Fruit fly (Drosophila melanogaster) Kc167 (cell line): ENCODE results near the gene Setx.

Experiments
- Myc ChIP-seq: fragments of >200 bp; optimal IDR thresholded peaks from 2 replicates; lab custom pipeline; 2017; ENCODE audit warnings: missing external identifiers
- Sin3A ChIP-seq: fragments of >200 bp; optimal IDR thresholded peaks from 2 replicates; lab custom pipeline; 2018; ENCODE audit warnings: missing external identifiers
- h ChIP-seq: fragments of >200 bp; optimal IDR thresholded peaks from 3 replicates; lab custom pipeline; 2018; ENCODE audit warnings: missing external identifiers
- insv ChIP-seq: fragments of >200 bp; optimal IDR thresholded peaks from 3 replicates; lab custom pipeline; 2018; ENCODE audit warnings: missing external identifiers
- psq ChIP-seq: fragments of >200 bp; optimal IDR thresholded peaks from 2 replicates; lab custom pipeline; 2017; ENCODE audit warnings: missing external identifiers
- ttk ChIP-seq: sonication (Bioruptor generic); optimal IDR thresholded peaks from 2 replicates; lab custom pipeline; 2017; ENCODE audit warnings: missing external identifiers

Gene Setx

dm6 chr3L:8121590-8121989, 15.7 kb downstream of the Setx start, which contains the start of gene ldbr:
ldbr (plus strand) TSS chr3L:8121827.
- no peak for TF ChIP-seq psq
- no peak for TF ChIP-seq Myc (lab: Kevin White, UChicago)

DNA sequence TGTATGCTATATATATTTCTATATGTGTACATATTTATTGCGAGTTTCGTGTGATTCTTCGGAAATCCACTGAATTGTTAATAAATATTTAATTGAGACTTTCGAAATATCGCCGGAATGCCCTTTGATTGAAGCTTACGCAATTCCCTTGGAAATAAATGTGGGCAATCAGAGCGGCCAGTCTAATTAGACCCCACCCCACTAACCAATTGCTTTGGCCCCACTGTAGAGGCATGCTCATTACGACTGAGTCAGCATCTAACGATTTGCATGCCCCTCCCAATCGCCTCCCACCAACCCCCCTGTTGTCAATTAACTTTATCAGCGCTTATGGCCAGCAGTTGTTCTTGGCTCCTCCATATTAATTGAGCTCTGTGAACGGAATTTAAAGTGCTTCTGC, 20.5 kb downstream of the Setx start:
- no peak for TF ChIP-seq h (lab: Kevin White, UChicago)
- no peak for TF ChIP-seq Myc (lab: Kevin White, UChicago)

- no peak for TF ChIP-seq h (lab: Kevin White, UChicago)
- no peak for TF ChIP-seq insv (lab: Kevin White, UChicago)
- TF ChIP-seq Myc (lab: Kevin White, UChicago): no peak
- TF ChIP-seq psq: no peak
Measured at dm6 chr3L:8115864-8116528, 21.3 kb downstream of the Setx start, which contains the start of the genes Arp3 and msk. Arp3 (minus strand) TSS chr3L:8115902. msk (plus strand) TSS chr3L:8116179.

DNA sequence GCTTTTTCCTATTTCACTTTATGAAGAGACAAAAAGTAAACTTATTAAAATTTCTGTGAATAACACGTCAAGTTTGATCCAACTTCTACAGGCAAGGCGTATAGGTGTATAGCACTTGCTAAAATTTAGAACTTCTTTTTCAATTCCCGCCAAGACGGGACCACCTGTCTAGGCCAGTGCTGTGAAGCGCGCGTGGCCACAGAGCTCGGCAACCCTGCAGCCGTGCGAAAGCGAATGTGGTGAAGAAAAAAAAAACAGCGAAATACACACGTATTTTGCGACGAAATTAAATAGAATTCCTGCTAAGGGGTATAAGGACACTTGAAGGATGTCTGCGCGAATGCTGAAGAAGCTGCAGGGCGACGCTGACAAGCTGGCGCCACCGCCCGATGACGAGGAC, 27.1 kb downstream of the Setx start, which contains the start of gene Nulp1:
Gene Nulp1 (plus strand): TSS at position 198 of the 400 bp plus-strand sequence.
- TF ChIP-seq Myc (lab: Kevin White, UChicago): no peak
- no peak for TF ChIP-seq ttk (lab: Kevin White, UChicago)
- no peak for TF ChIP-seq insv (lab: Kevin White, UChicago)
- TF ChIP-seq Sin3A: no peak
- TF ChIP-seq h (lab: Kevin White, UChicago): no peak
- TF ChIP-seq psq: no peak

dm6 chr3L:8108886-8109285, 28.4 kb downstream of the Setx start, which contains the start of gene fan:
fan (plus strand) TSS chr3L:8109132.
- no peak for TF ChIP-seq h (lab: Kevin White, UChicago)
- no peak for TF ChIP-seq Sin3A
- no peak for TF ChIP-seq ttk (lab: Kevin White, UChicago)
- no peak for TF ChIP-seq psq
- TF ChIP-seq Myc (lab: Kevin White, UChicago): no peak
- TF ChIP-seq insv (lab: Kevin White, UChicago): no peak

- TF ChIP-seq h (lab: Kevin White, UChicago) (no peak), Sin3A (no peak)
Measured at dm6 chr3L:8108201-8108600, 29.1 kb downstream of the Setx start.

DNA sequence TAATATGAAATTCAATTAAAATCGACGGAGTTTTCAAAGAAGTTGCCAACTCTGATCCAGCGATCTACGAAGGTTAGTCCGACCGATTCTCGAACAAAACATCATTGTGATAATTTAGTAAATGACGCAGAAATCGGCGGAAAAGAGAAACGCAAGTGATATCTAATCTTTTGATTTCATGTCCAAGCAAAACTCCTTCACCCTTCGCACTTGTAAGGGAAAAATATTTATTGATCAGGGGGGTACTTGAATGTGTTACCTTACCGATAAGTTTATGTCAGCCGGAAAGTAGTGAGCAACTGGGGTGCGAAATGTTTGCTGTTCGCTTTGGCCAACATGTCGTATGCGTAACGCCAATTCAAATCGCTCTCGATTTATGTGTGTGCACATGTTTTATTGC, 40.2 kb downstream of the Setx start:
- TF ChIP-seq insv (lab: Kevin White, UChicago): no peak
- TF ChIP-seq Myc (lab: Kevin White, UChicago): no peak
- no peak for TF ChIP-seq Sin3A
- no peak for TF ChIP-seq h (lab: Kevin White, UChicago)
- no peak for TF ChIP-seq ttk (lab: Kevin White, UChicago)
- TF ChIP-seq psq: no peak

DNA sequence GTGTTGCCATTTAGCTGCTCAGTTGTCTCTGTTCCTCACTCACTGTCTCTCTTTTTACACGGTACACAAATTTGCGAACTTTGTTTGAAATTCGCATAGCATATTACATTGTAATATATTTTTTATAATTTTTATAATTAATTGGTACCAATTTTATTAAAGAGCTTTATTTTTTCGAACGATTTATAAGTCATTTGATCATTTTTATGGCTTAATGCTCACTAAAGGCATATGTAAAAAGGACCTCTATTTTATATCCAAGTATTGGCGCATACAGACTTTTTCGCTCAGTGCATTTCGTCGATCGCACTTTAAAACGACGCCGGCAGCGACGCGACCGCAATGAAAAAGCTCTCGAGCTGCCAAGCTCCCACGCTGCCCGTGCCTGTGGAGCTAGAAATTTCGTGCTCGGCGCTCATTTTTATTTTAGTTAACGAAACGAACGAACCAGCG, 41.2 kb downstream of the Setx start:
- TF ChIP-seq h (lab: Kevin White, UChicago) (no peak), ttk (lab: Kevin White, UChicago) (no peak), psq (no peak), insv (lab: Kevin White, UChicago) (no peak), Myc (lab: Kevin White, UChicago) (no peak), Sin3A (no peak)

dm6 chr3L:8094652-8095129, 42.6 kb downstream of the Setx start:
- TF ChIP-seq h (lab: Kevin White, UChicago) (no peak), insv (lab: Kevin White, UChicago) (no peak), Sin3A (no peak), Myc (lab: Kevin White, UChicago) (no peak), ttk (lab: Kevin White, UChicago) (no peak), psq (no peak)

DNA sequence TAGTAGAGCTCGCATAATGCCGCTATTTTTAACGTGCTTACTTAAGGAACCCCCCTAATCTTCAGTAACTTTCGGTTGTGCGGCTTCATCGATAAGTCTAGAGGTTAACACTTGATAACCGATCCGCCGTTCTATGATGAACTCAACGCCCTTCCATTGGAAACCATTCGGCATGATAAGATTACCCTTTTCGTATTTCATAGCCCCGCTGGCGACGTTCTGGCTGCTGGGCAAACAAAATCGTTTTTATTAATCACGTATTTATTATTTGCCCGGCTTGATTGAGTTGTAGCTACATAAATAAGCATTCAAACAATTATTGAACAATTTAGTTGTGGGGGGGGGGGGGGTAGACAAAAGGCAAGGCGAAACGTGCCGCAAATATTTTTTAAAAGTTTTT, 43.7 kb downstream of the Setx start:
- TF ChIP-seq Sin3A (no peak), psq (no peak), ttk (lab: Kevin White, UChicago) (no peak), Myc (lab: Kevin White, UChicago) (no peak), insv (lab: Kevin White, UChicago) (no peak), h (lab: Kevin White, UChicago) (no peak)

DNA sequence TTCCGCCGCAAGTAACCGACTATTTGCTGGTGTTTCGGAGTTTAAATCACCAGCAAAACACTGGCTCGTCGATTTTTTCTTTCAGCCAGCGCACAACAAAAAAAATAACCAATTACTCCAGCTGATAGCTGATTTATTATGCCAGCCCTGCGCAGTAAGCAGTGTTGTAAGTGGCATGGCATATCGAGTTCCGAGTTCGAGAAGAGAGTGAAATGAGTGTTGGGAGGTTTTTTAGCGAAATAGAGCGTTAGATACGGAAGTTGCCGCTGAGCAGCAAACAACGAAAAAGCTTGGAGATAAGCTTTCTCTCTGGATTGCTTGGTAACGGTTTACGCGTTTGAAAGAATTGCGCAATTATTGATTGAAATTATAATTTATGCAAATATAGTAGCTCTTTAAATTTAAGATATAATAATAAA, 45.6 kb downstream of the Setx start, which contains the start of gene CG7565:
Gene CG7565 (minus strand): TSS at position 137 of the 419 bp plus-strand sequence.
- no peak for TF ChIP-seq Sin3A
- TF ChIP-seq Myc (lab: Kevin White, UChicago): no peak
- TF ChIP-seq h (lab: Kevin White, UChicago): no peak
- TF ChIP-seq psq: no peak

DNA sequence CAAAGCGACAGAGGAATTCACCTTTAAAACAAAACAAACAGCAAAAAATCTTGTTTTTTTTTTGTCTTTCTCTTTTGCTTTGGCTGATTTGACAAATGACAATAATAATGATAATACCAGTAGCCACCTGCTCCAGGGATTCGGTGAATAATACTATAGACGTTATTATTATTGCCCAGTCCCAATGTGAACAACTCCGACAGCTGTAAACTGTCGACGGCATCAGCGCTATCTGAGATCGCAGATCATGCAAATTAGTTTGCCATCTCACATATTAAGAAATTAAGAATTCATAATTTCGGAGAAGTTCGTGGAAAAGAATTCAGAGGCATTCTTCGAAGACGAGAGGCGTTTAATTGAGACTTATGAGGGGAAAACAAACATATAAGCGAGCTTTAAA, 51.1 kb downstream of the Setx start:
- TF ChIP-seq insv (lab: Kevin White, UChicago): no peak
- no peak for TF ChIP-seq ttk (lab: Kevin White, UChicago)
- no peak for TF ChIP-seq h (lab: Kevin White, UChicago)
- TF ChIP-seq psq: no peak
- TF ChIP-seq Myc (lab: Kevin White, UChicago): no peak
- TF ChIP-seq Sin3A: no peak

DNA sequence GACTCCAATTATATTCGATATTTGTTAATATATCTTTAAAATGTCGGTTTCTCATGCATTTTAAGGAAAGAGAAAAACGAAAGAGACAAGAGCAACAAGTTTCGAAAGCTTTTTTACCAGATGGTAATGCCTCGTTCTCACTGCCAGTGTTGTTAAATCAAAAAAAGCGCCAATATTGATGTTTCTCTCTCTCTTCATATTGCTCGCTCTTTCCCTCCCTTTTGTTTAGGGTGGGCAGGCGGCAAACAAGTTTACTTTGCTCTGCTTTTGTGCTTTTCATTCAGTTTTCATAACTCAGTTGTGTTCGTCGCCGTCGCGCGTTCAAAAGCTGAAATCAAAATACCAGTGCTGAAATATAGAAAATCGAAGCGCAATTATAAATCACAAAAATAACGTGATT, 55.5 kb downstream of the Setx start:
- TF ChIP-seq ttk (lab: Kevin White, UChicago) (no peak), psq (no peak), Sin3A (no peak), h (lab: Kevin White, UChicago) (no peak), insv (lab: Kevin White, UChicago) (no peak), Myc (lab: Kevin White, UChicago) (no peak)
